Worm (Caenorhabditis elegans) whole organism, L3 larva: ENCODE data around the gene C28C12.12.
A peak's percentile ranks its signal among the peaks of the same experiment; 100 is the strongest.

Experiments used
- R02D3.7 ChIP-seq: fragments of 150-350 bp; optimal IDR thresholded peaks from 2 replicates; lab custom pipeline; 2014; ENCODE audit warnings: missing biosample characterization, missing genetic modification characterization
- ZK546.5 ChIP-seq: sonication (generic microtip); optimal IDR thresholded peaks from 2 replicates; lab custom pipeline; 2017; ENCODE audit warnings: missing biosample characterization, missing genetic modification characterization
- aly-2 ChIP-seq: fragments of 150-350 bp; optimal IDR thresholded peaks from 2 replicates; lab custom pipeline; 2014; ENCODE audit warnings: missing biosample characterization, missing genetic modification characterization
- ama-1 ChIP-seq: fragments of 150-350 bp; optimal IDR thresholded peaks from 2 replicates; lab custom pipeline; 2018
- ceh-16 ChIP-seq: sonication (generic microtip); optimal IDR thresholded peaks from 2 replicates; lab custom pipeline; 2017; ENCODE audit warnings: missing biosample characterization, missing genetic modification characterization
- ceh-28 ChIP-seq: fragments of 150-350 bp; optimal IDR thresholded peaks from 2 replicates; lab custom pipeline; 2014; ENCODE audit warnings: missing biosample characterization, missing genetic modification reagents, missing genetic modification characterization
- ceh-9 ChIP-seq: sonication (generic microtip); optimal IDR thresholded peaks from 2 replicates; lab custom pipeline; 2018; ENCODE audit warnings: missing biosample characterization, missing genetic modification characterization
- daf-12 ChIP-seq: fragments of 150-350 bp; optimal IDR thresholded peaks from 2 replicates; lab custom pipeline; 2014; ENCODE audit warnings: missing biosample characterization, missing genetic modification reagents, missing genetic modification characterization
- egl-27 ChIP-seq: sonication (generic microtip); optimal IDR thresholded peaks from 4 replicates; lab custom pipeline; 2017; ENCODE audit warnings: missing biosample characterization, missing genetic modification reagents, missing genetic modification characterization
- egl-5 ChIP-seq: fragments of 150-350 bp; optimal IDR thresholded peaks from 2 replicates; lab custom pipeline; 2017; ENCODE audit warnings: missing biosample characterization, missing genetic modification reagents, missing genetic modification characterization, inconsistent platforms
- elt-2 ChIP-seq: sonication (generic microtip); optimal IDR thresholded peaks from 2 replicates; lab custom pipeline; 2016; ENCODE audit warnings: missing genetic modification reagents, mild to moderate bottlenecking, missing genetic modification characterization, missing compliant biosample characterization
- elt-3 ChIP-seq, 3 experiments: fragments of 150-350 bp in 1 of 3; sonication (generic microtip) in 2 of 3; optimal IDR thresholded peaks; 2 replicates in 2 of 3; 4 replicates in 1 of 3; lab custom pipeline; 2014 to 2017; ENCODE audit warnings: missing biosample characterization in 3 of 3, missing genetic modification characterization in 3 of 3
- eor-1 ChIP-seq, 2 experiments: fragments of 150-350 bp; optimal IDR thresholded peaks; 2 replicates each; lab custom pipeline; 2014 to 2018; ENCODE audit warnings: missing biosample characterization in 2 of 2, missing genetic modification characterization in 2 of 2
- fkh-10 ChIP-seq: sonication (generic microtip); optimal IDR thresholded peaks from 2 replicates; lab custom pipeline; 2017; ENCODE audit warnings: missing biosample characterization, missing genetic modification reagents, missing genetic modification characterization
- fkh-2 ChIP-seq: fragments of 150-350 bp; optimal IDR thresholded peaks from 2 replicates; lab custom pipeline; 2014; ENCODE audit warnings: missing biosample characterization, missing genetic modification reagents, missing genetic modification characterization
- hmg-11 ChIP-seq: sonication (generic microtip); optimal IDR thresholded peaks from 2 replicates; lab custom pipeline; 2016; ENCODE audit warnings: missing genetic modification characterization, missing compliant biosample characterization
- jun-1 ChIP-seq: fragments of 150-350 bp; optimal IDR thresholded peaks from 2 replicates; lab custom pipeline; 2014; ENCODE audit warnings: missing biosample characterization, missing genetic modification reagents, missing genetic modification characterization
- lin-15B ChIP-seq: fragments of 150-350 bp; optimal IDR thresholded peaks from 2 replicates; lab custom pipeline; 2014; ENCODE audit warnings: missing biosample characterization, missing genetic modification characterization
- lin-39 ChIP-seq: fragments of 150-350 bp; optimal IDR thresholded peaks from 2 replicates; lab custom pipeline; 2018; ENCODE audit warnings: missing biosample characterization, missing genetic modification reagents, missing genetic modification characterization
- lsy-12 ChIP-seq: sonication (generic microtip); optimal IDR thresholded peaks from 2 replicates; lab custom pipeline; 2016; ENCODE audit warnings: mild to moderate bottlenecking, missing genetic modification characterization, missing compliant biosample characterization
- nfya-1 ChIP-seq: sonication (generic microtip); optimal IDR thresholded peaks from 2 replicates; lab custom pipeline; 2017; ENCODE audit warnings: missing genetic modification characterization, mild to moderate bottlenecking, missing compliant biosample characterization, antibody characterized with exemption, moderate library complexity; ENCODE audit not compliant: insufficient read depth
- nhr-11 ChIP-seq: fragments of 150-350 bp; optimal IDR thresholded peaks from 2 replicates; lab custom pipeline; 2014; ENCODE audit warnings: missing biosample characterization, missing genetic modification characterization
- nhr-237 ChIP-seq: fragments of 150-350 bp; optimal IDR thresholded peaks from 2 replicates; lab custom pipeline; 2014; ENCODE audit warnings: missing biosample characterization, missing genetic modification characterization
- nhr-25 ChIP-seq: sonication (generic microtip); optimal IDR thresholded peaks from 2 replicates; lab custom pipeline; 2017; ENCODE audit warnings: missing biosample characterization, missing genetic modification characterization
- nhr-28 ChIP-seq: fragments of 150-350 bp; optimal IDR thresholded peaks from 2 replicates; lab custom pipeline; 2014; ENCODE audit warnings: missing biosample characterization, missing genetic modification characterization
- nhr-67 ChIP-seq: fragments of 150-350 bp; optimal IDR thresholded peaks from 2 replicates; lab custom pipeline; 2014; ENCODE audit warnings: missing biosample characterization, missing genetic modification characterization
- nhr-76 ChIP-seq: fragments of 150-350 bp; sonication (generic microtip); optimal IDR thresholded peaks from 5 replicates; lab custom pipeline; 2014; ENCODE audit warnings: missing biosample characterization, missing genetic modification characterization
- nhr-77 ChIP-seq: fragments of 150-350 bp; optimal IDR thresholded peaks from 2 replicates; lab custom pipeline; 2014; ENCODE audit warnings: missing biosample characterization, missing genetic modification characterization
- pha-4 ChIP-seq: fragments of 150-350 bp; optimal IDR thresholded peaks from 2 replicates; lab custom pipeline; 2014; ENCODE audit warnings: missing biosample characterization, missing genetic modification reagents, missing genetic modification characterization
- sea-2 ChIP-seq: fragments of 150-350 bp; sonication (generic microtip); optimal IDR thresholded peaks from 4 replicates; lab custom pipeline; 2014; ENCODE audit warnings: missing biosample characterization, missing genetic modification reagents, missing genetic modification characterization
- skn-1 ChIP-seq: fragments of 150-350 bp; optimal IDR thresholded peaks from 2 replicates; lab custom pipeline; 2014; ENCODE audit warnings: missing biosample characterization, missing genetic modification characterization
- tbx-2 ChIP-seq: sonication (generic microtip); optimal IDR thresholded peaks from 2 replicates; lab custom pipeline; 2016; ENCODE audit warnings: mild to moderate bottlenecking, missing genetic modification characterization, missing compliant biosample characterization
- unc-39 ChIP-seq: sonication (generic microtip); optimal IDR thresholded peaks from 4 replicates; lab custom pipeline; 2017; ENCODE audit warnings: missing biosample characterization, missing genetic modification characterization
- unc-62 ChIP-seq: fragments of 150-350 bp; sonication (generic microtip); optimal IDR thresholded peaks from 4 replicates; lab custom pipeline; 2014; ENCODE audit warnings: missing biosample characterization, missing genetic modification reagents, missing genetic modification characterization
- ztf-11 ChIP-seq: fragments of 150-350 bp; optimal IDR thresholded peaks from 2 replicates; lab custom pipeline; 2014; ENCODE audit warnings: missing biosample characterization, missing genetic modification characterization
- ztf-4 ChIP-seq: fragments of 150-350 bp; optimal IDR thresholded peaks from 2 replicates; lab custom pipeline; 2014; ENCODE audit warnings: missing biosample characterization, missing genetic modification characterization

C28C12.12 gene

DNA sequence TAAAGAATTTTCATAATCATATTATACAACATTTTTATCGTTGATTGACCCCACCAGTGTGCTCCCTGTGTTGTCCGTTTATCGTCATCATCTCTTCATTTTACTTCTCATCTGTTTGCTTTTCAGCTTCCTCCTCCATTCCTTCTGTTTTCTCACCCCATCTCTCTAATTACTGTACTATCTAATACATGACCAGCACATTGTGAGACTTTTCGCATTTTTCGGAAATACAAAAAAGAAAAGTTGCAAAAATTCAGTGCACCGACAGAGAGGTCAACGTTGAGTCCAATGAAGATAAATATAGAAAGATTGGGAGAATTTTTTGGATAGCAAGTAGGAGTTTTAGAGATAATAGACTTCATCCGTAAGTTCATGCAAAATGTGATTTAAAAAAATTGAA, 23.8 kb upstream of the C28C12.12 start:
- TF ChIP-seq egl-27 (tag; lab: Kevin White, UChicago) (no peak), jun-1 (tag; lab: Kevin White, UChicago) (no peak), unc-62 (no peak), nhr-28 (tag; lab: Kevin White, UChicago) (no peak), nhr-67 (no peak), hmg-11 (no peak), tbx-2 (tag; lab: Kevin White, UChicago) (no peak), nfya-1 (tag; lab: Kevin White, UChicago) (no peak), nhr-237 (tag; lab: Kevin White, UChicago) (no peak), nhr-77 (no peak), nhr-76 (tag; lab: Kevin White, UChicago) (no peak), egl-5 (tag; lab: Kevin White, UChicago) (no peak), ceh-9 (tag; lab: Kevin White, UChicago) (no peak), ceh-28 (tag; lab: Kevin White, UChicago) (no peak), lsy-12 (tag; lab: Kevin White, UChicago) (no peak), ceh-16 (tag; lab: Kevin White, UChicago) (no peak)

ce11 chrIV:8514546-8514945, 18.4 kb upstream of the C28C12.12 start:
- TF ChIP-seq fkh-10 (GFP tag; lab: Kevin White, UChicago), result no peak
- no peak for TF ChIP-seq ama-1 (lab: Kevin White, UChicago)
- no peak for TF ChIP-seq elt-3 (tag; optimal IDR thresholded peaks at IDR 0.05; lab: Kevin White, UChicago)
- TF ChIP-seq lin-39 (tag; lab: Kevin White, UChicago), result no peak
- TF ChIP-seq ceh-9 (tag; lab: Kevin White, UChicago), result no peak
- TF ChIP-seq pha-4, result no peak
- TF ChIP-seq eor-1 (tag; optimal IDR thresholded peaks at IDR 0.05; lab: Kevin White, UChicago), result no peak
- TF ChIP-seq ceh-16 (tag; lab: Kevin White, UChicago), result no peak
- no peak for TF ChIP-seq ceh-28 (tag; lab: Kevin White, UChicago)
- no peak for TF ChIP-seq skn-1
- TF ChIP-seq ZK546.5 (tag; lab: Kevin White, UChicago), result no peak
- no peak for TF ChIP-seq R02D3.7 (tag; lab: Kevin White, UChicago)
- TF ChIP-seq, all 47 proteins: peak for 0

DNA sequence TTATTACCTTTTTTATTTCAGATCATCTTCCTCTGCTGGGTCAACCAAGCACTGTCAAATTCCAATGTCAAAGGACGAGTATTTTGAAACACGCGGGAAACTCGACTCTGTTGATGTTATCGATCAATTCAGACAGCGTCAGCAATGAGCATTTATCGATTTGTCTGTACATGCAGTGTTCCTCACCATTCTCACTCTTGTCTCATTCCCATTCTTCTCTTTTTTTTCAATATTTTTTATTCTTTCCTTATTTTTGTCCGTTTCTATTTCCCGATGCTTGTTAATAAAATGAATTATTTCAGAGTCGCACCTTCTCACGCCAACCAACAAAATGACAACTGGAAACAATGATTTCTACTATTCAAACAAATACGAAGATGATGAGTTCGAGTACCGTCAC, 17.5 kb upstream of the C28C12.12 start, which contains the start of gene cks-1:
cks-1 (plus strand) TSS at position 301 of the 400 bp plus-strand sequence.
- TF ChIP-seq R02D3.7 (tag; lab: Kevin White, UChicago) (no peak), elt-2 (tag; lab: Kevin White, UChicago) (no peak), ZK546.5 (tag; lab: Kevin White, UChicago) (no peak), lin-15B (tag; lab: Kevin White, UChicago) (no peak), sea-2 (no peak), ztf-11 (tag; lab: Kevin White, UChicago) (no peak), daf-12 (tag; lab: Kevin White, UChicago) (no peak), jun-1 (tag; lab: Kevin White, UChicago) (no peak), fkh-10 (GFP tag; lab: Kevin White, UChicago) (no peak), skn-1 (no peak), nhr-25 (tag; lab: Kevin White, UChicago) (no peak), nhr-11 (tag; lab: Kevin White, UChicago) (no peak)

ce11 chrIV:8512679-8513078, 16.5 kb upstream of the C28C12.12 start, which contains the start of gene C09G4.4:
C09G4.4 (plus strand) TSS chrIV:8512979.
- no peak for TF ChIP-seq nhr-28 (tag; lab: Kevin White, UChicago)
- TF ChIP-seq R02D3.7 (tag; lab: Kevin White, UChicago), result no peak
- TF ChIP-seq eor-1 (tag; optimal IDR thresholded peaks at IDR 0.05; lab: Kevin White, UChicago), result no peak
- no peak for TF ChIP-seq ztf-4 (tag; lab: Kevin White, UChicago)
- no peak for TF ChIP-seq pha-4
- TF ChIP-seq lin-15B (tag; lab: Kevin White, UChicago), result no peak
- TF ChIP-seq, all 47 proteins: peak for 0

DNA sequence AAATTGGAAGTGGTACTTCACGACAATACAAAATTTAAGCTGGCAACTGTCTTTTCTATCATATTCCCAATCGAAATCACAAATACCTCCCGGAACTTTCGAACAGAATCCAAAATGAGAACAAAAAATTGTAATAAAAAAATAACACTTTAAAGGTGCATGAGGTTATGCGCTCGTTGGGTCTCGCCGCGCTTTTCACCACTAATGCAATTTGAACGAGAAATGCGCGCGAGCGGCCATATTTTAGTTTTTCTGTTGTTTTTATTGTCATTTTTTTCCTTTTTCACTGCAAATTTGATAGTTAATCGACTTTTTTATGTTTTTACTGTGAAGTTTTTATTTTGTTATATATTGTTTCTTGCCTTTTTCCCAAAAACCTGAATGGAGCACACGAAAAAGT, 14.9 kb upstream of the C28C12.12 start, which contains the start of gene mes-6:
mes-6 (plus strand) TSS at position 229 of the 400 bp plus-strand sequence.
- TF ChIP-seq elt-3 (tag; optimal IDR thresholded peaks at IDR 0.05; lab: Kevin White, UChicago), result no peak
- TF ChIP-seq nhr-67, result no peak
- peak; percentile 55 for TF ChIP-seq egl-5 (tag; lab: Kevin White, UChicago)
- TF ChIP-seq nhr-76 (tag; lab: Kevin White, UChicago), result no peak
- TF ChIP-seq unc-39 (tag; lab: Kevin White, UChicago), result no peak
- peak; percentile 65 for TF ChIP-seq pha-4
- TF ChIP-seq hmg-11, result peak; percentile 48
- TF ChIP-seq nhr-237 (tag; lab: Kevin White, UChicago), result no peak
- no peak for TF ChIP-seq nhr-28 (tag; lab: Kevin White, UChicago)
- TF ChIP-seq lin-39 (tag; lab: Kevin White, UChicago), result peak; percentile 11
- TF ChIP-seq nfya-1 (tag; lab: Kevin White, UChicago), result peak; percentile 57
- TF ChIP-seq nhr-25 (tag; lab: Kevin White, UChicago), result peak; percentile 22
- TF ChIP-seq fkh-2 (tag; lab: Kevin White, UChicago), result no peak
- TF ChIP-seq aly-2 (tag; lab: Kevin White, UChicago), result no peak
- TF ChIP-seq egl-27 (tag; lab: Kevin White, UChicago), result no peak
- TF ChIP-seq lsy-12 (tag; lab: Kevin White, UChicago), result no peak
- peak; percentile 49 for TF ChIP-seq lin-15B (tag; lab: Kevin White, UChicago)
